Worm (Caenorhabditis elegans) whole organism, L4/young adult: ENCODE measurements around the gene clec-1.

Experiments used
- W03F9.2 ChIP-seq: fragments of 150-350 bp; optimal IDR thresholded peaks from 2 replicates; lab custom pipeline; 2014; ENCODE audit warnings: missing biosample characterization, missing genetic modification characterization
- him-1 ChIP-seq: sonication (generic microtip); optimal IDR thresholded peaks from 2 replicates; lab custom pipeline; 2016; ENCODE audit warnings: missing genotype, missing genetic modification reagents, missing genetic modification characterization, missing compliant biosample characterization

- no peak for TF ChIP-seq him-1
- no peak for TF ChIP-seq W03F9.2
Observed at ce11 chrV:5712189-5712588, 12.2 kb downstream of the clec-1 start.
